Fruit fly (Drosophila melanogaster) whole organism, embryonic: ENCODE data around the gene tipE.

ENCODE experiments used
- BEAF-32 ChIP-seq: fragments of 200-800 bp; sonication (Bioruptor generic); optimal IDR thresholded peaks from 3 replicates; lab custom pipeline; 2017; ENCODE audit warnings: missing biosample characterization, missing genetic modification characterization, mild to moderate bottlenecking, moderate library complexity, missing genetic modification reagents
- CG10267 ChIP-seq: fragments of 200-800 bp; sonication (Bioruptor generic); optimal IDR thresholded peaks from 2 replicates; lab custom pipeline; 2018; ENCODE audit warnings: missing biosample characterization, mild to moderate bottlenecking, missing genetic modification characterization, moderate library complexity
- CG11696 ChIP-seq: fragments of 200-800 bp; sonication (Bioruptor generic); IDR thresholded peaks from 2 replicates; pipeline ENCODE4 v1.3.6; 2022; ENCODE audit warnings: missing biosample characterization, missing genetic modification characterization
- CG12659 ChIP-seq: fragments of 200-800 bp; sonication (Bioruptor generic); optimal IDR thresholded peaks from 3 replicates; lab custom pipeline; 2017; ENCODE audit warnings: mild to moderate bottlenecking, missing biosample characterization, missing genetic modification reagents, missing genetic modification characterization
- CG13775 ChIP-seq: fragments of 200-800 bp; sonication (Bioruptor generic); optimal IDR thresholded peaks from 3 replicates; lab custom pipeline; 2017; ENCODE audit warnings: missing biosample characterization, mild to moderate bottlenecking, missing genetic modification characterization
- CG14860 ChIP-seq: fragments of 200-800 bp; sonication (Bioruptor generic); IDR thresholded peaks from 3 replicates; pipeline ENCODE4 v1.3.6; 2022; ENCODE audit warnings: missing biosample characterization, missing genetic modification characterization; ENCODE audit not compliant: partially characterized antibody
- CG17912 ChIP-seq: fragments of 200-800 bp; sonication (Bioruptor generic); optimal IDR thresholded peaks from 2 replicates; lab custom pipeline; 2018; ENCODE audit warnings: missing biosample characterization, mild to moderate bottlenecking, missing genetic modification characterization
- CG18262 ChIP-seq: fragments of 200-800 bp; optimal IDR thresholded peaks from 3 replicates; lab custom pipeline; 2019; ENCODE audit warnings: missing biosample characterization, mild to moderate bottlenecking, missing genetic modification characterization, moderate library complexity
- CG2116 ChIP-seq: fragments of 200-800 bp; sonication (Bioruptor generic); optimal IDR thresholded peaks from 3 replicates; lab custom pipeline; 2018; ENCODE audit warnings: missing biosample characterization, mild to moderate bottlenecking, missing genetic modification characterization
- CG3065 ChIP-seq: fragments of 200-800 bp; sonication (Bioruptor generic); optimal IDR thresholded peaks from 2 replicates; lab custom pipeline; 2016; ENCODE audit warnings: missing biosample characterization, missing genetic modification characterization
- CG31365 ChIP-seq: fragments of 200-800 bp; sonication (Bioruptor generic); optimal IDR thresholded peaks from 2 replicates; lab custom pipeline; 2018; ENCODE audit warnings: missing biosample characterization, mild to moderate bottlenecking, missing genetic modification characterization
- CG9609 ChIP-seq: fragments of 200-800 bp; sonication (Bioruptor generic); optimal IDR thresholded peaks from 3 replicates; lab custom pipeline; 2016; ENCODE audit warnings: missing biosample characterization, missing genetic modification characterization
- CrebB ChIP-seq: fragments of 200-800 bp; sonication (Bioruptor generic); optimal IDR thresholded peaks from 3 replicates; lab custom pipeline; 2018; ENCODE audit warnings: missing biosample characterization, mild to moderate bottlenecking, missing genetic modification characterization
- Dp ChIP-seq: fragments of 200-800 bp; sonication (Bioruptor generic); optimal IDR thresholded peaks from 2 replicates; lab custom pipeline; 2018; ENCODE audit warnings: missing biosample characterization, mild to moderate bottlenecking, missing genetic modification characterization, moderate library complexity
- Drgx ChIP-seq: fragments of 200-800 bp; sonication (Bioruptor generic); IDR thresholded peaks from 2 replicates; pipeline ENCODE4 v1.3.6; 2022; ENCODE audit warnings: missing biosample characterization, missing genetic modification characterization
- E2f1 ChIP-seq: fragments of 200-800 bp; sonication (Bioruptor generic); IDR thresholded peaks from 2 replicates; pipeline ENCODE4 v1.3.6; 2022; ENCODE audit warnings: missing biosample characterization, missing genetic modification characterization
- Elba2 ChIP-seq: fragments of 200-800 bp; sonication (Bioruptor generic); optimal IDR thresholded peaks from 3 replicates; lab custom pipeline; 2016; ENCODE audit warnings: missing biosample characterization, missing genetic modification characterization
- Ets97D ChIP-seq: fragments of 200-800 bp; sonication (Bioruptor generic); optimal IDR thresholded peaks from 3 replicates; lab custom pipeline; 2016; ENCODE audit warnings: missing biosample characterization, missing genetic modification characterization
- H15 ChIP-seq: fragments of 200-800 bp; sonication (Bioruptor generic); IDR thresholded peaks from 3 replicates; pipeline ENCODE4 v1.3.6; 2022; ENCODE audit warnings: missing biosample characterization, missing genetic modification characterization
- Hmr ChIP-seq: fragments of 200-800 bp; sonication (Bioruptor generic); optimal IDR thresholded peaks from 3 replicates; lab custom pipeline; 2017; ENCODE audit warnings: mild to moderate bottlenecking, missing biosample characterization, missing genetic modification reagents, missing genetic modification characterization
- MBD-R2 ChIP-seq: fragments of 200-800 bp; sonication (Bioruptor generic); IDR thresholded peaks from 2 replicates; pipeline ENCODE4 v1.3.6; 2022; ENCODE audit warnings: missing biosample characterization, missing genetic modification characterization
- MESR4 ChIP-seq: fragments of 200-800 bp; sonication (Bioruptor generic); optimal IDR thresholded peaks from 2 replicates; lab custom pipeline; 2018; ENCODE audit warnings: missing biosample characterization, mild to moderate bottlenecking, missing genetic modification characterization, moderate library complexity
- Mad ChIP-seq: fragments of 200-800 bp; sonication (Bioruptor generic); optimal IDR thresholded peaks from 2 replicates; lab custom pipeline; 2016; ENCODE audit warnings: missing biosample characterization, missing genetic modification characterization
- Ptx1 ChIP-seq: fragments of 200-800 bp; sonication (Bioruptor generic); IDR thresholded peaks from 2 replicates; pipeline ENCODE4 v1.3.6; 2022; ENCODE audit warnings: missing biosample characterization, missing genetic modification characterization
- Ravus ChIP-seq: fragments of 200-800 bp; sonication (Bioruptor generic); IDR thresholded peaks from 2 replicates; pipeline ENCODE4 v1.3.6; 2022; ENCODE audit warnings: missing biosample characterization, missing genetic modification characterization
- Spps ChIP-seq: fragments of 200-800 bp; sonication (Bioruptor generic); optimal IDR thresholded peaks from 2 replicates; lab custom pipeline; 2018; ENCODE audit warnings: missing biosample characterization, mild to moderate bottlenecking, missing genetic modification characterization
- Taf1 ChIP-seq: fragments of 200-800 bp; sonication (Bioruptor generic); IDR thresholded peaks from 2 replicates; pipeline ENCODE4 v1.3.6; 2022; ENCODE audit warnings: missing biosample characterization, missing genetic modification characterization
- YL-1 ChIP-seq: fragments of 200-800 bp; sonication (Bioruptor generic); optimal IDR thresholded peaks from 3 replicates; lab custom pipeline; 2017; ENCODE audit warnings: missing biosample characterization, mild to moderate bottlenecking, missing genetic modification characterization
- az2 ChIP-seq: fragments of 200-800 bp; sonication (Bioruptor generic); optimal IDR thresholded peaks from 3 replicates; lab custom pipeline; 2016; ENCODE audit warnings: missing biosample characterization, missing genetic modification characterization
- bbx ChIP-seq: fragments of 200-800 bp; sonication (Bioruptor generic); IDR thresholded peaks from 2 replicates; pipeline ENCODE4 v1.3.6; 2022; ENCODE audit warnings: missing biosample characterization, missing genetic modification characterization; ENCODE audit not compliant: partially characterized antibody
- btn ChIP-seq: fragments of 200-800 bp; sonication (Bioruptor generic); optimal IDR thresholded peaks from 2 replicates; lab custom pipeline; 2016; ENCODE audit warnings: missing biosample characterization, missing genetic modification characterization
- cad ChIP-seq: fragments of >200 bp; optimal IDR thresholded peaks from 2 replicates; lab custom pipeline; 2017; ENCODE audit warnings: missing biosample characterization, missing genetic modification characterization
- croc ChIP-seq: fragments of 200-800 bp; sonication (Bioruptor generic); conservative IDR thresholded peaks from 3 replicates; pipeline ENCODE4 v1.3.6; 2022; ENCODE audit warnings: missing biosample characterization, missing genetic modification characterization
- en ChIP-seq: fragments of 200-800 bp; sonication (Bioruptor generic); optimal IDR thresholded peaks from 2 replicates; lab custom pipeline; 2016; ENCODE audit warnings: missing biosample characterization, missing genetic modification characterization
- esg ChIP-seq: fragments of 200-800 bp; sonication (Bioruptor generic); conservative IDR thresholded peaks from 2 replicates; pipeline ENCODE4 v1.3.6; 2022; ENCODE audit warnings: missing biosample characterization, missing genetic modification characterization
- fd96Cb ChIP-seq: fragments of 200-800 bp; sonication (Bioruptor generic); optimal IDR thresholded peaks from 2 replicates; lab custom pipeline; 2018; ENCODE audit warnings: missing biosample characterization, mild to moderate bottlenecking, missing genetic modification characterization, moderate library complexity
- gfzf ChIP-seq: fragments of 200-800 bp; sonication (Bioruptor generic); optimal IDR thresholded peaks from 2 replicates; lab custom pipeline; 2016; ENCODE audit warnings: missing biosample characterization, mild to moderate bottlenecking, missing genetic modification characterization, moderate library complexity
- hb ChIP-seq: fragments of 200-800 bp; sonication (Bioruptor generic); IDR thresholded peaks from 3 replicates; pipeline ENCODE4 v1.3.6; 2022; ENCODE audit warnings: missing biosample characterization, missing genetic modification characterization; ENCODE audit not compliant: partially characterized antibody
- hkb ChIP-seq, 2 experiments: fragments of 200-800 bp in 1 of 2; fragments of >200 bp in 1 of 2; sonication (Bioruptor generic) in 1 of 2; IDR thresholded peaks in 1 of 2; optimal IDR thresholded peaks in 1 of 2; 2 replicates each; pipeline versions ENCODE4 v1.3.6 to Lab custom; 2017 to 2022; ENCODE audit warnings: missing biosample characterization in 1 of 2, missing genetic modification characterization in 1 of 2
- nmo ChIP-seq: fragments of 200-800 bp; sonication (Bioruptor generic); optimal IDR thresholded peaks from 2 replicates; lab custom pipeline; 2018; ENCODE audit warnings: missing biosample characterization, mild to moderate bottlenecking, missing genetic modification characterization, moderate library complexity
- onecut ChIP-seq: fragments of 200-800 bp; sonication (Bioruptor generic); IDR thresholded peaks from 2 replicates; pipeline ENCODE4 v1.3.6; 2022; ENCODE audit warnings: missing biosample characterization, missing genetic modification characterization
- phol ChIP-seq: fragments of 200-800 bp; sonication (Bioruptor generic); optimal IDR thresholded peaks from 3 replicates; lab custom pipeline; 2018; ENCODE audit warnings: missing biosample characterization, mild to moderate bottlenecking, missing genetic modification characterization, moderate library complexity
- pum ChIP-seq: fragments of 200-800 bp; sonication (Bioruptor generic); optimal IDR thresholded peaks from 2 replicates; lab custom pipeline; 2016; ENCODE audit warnings: missing biosample characterization, missing genetic modification characterization
- row ChIP-seq: fragments of 200-800 bp; sonication (Bioruptor generic); IDR thresholded peaks from 3 replicates; pipeline ENCODE4 v1.3.6; 2022; ENCODE audit warnings: missing biosample characterization, missing genetic modification characterization
- sisA ChIP-seq: fragments of 200-800 bp; sonication (Bioruptor generic); IDR thresholded peaks from 2 replicates; pipeline ENCODE4 v1.3.6; 2022; ENCODE audit warnings: missing biosample characterization, missing genetic modification characterization
- sna ChIP-seq: fragments of 200-800 bp; sonication (Bioruptor generic); IDR thresholded peaks from 2 replicates; pipeline ENCODE4 v1.3.6; 2022; ENCODE audit warnings: missing biosample characterization, missing genetic modification characterization; ENCODE audit not compliant: partially characterized antibody
- so ChIP-seq: fragments of 200-800 bp; sonication (Bioruptor generic); IDR thresholded peaks from 3 replicates; pipeline ENCODE4 v1.3.6; 2022; ENCODE audit warnings: missing biosample characterization, missing genetic modification characterization
- stwl ChIP-seq: fragments of 200-800 bp; sonication (Bioruptor generic); optimal IDR thresholded peaks from 3 replicates; lab custom pipeline; 2018; ENCODE audit warnings: missing biosample characterization, mild to moderate bottlenecking, missing genetic modification characterization, moderate library complexity
- tgo ChIP-seq: fragments of 200-800 bp; sonication (Bioruptor generic); IDR thresholded peaks from 3 replicates; pipeline ENCODE4 v1.3.6; 2022; ENCODE audit warnings: missing biosample characterization, missing genetic modification characterization
- vfl ChIP-seq: fragments of 200-800 bp; sonication (Bioruptor generic); optimal IDR thresholded peaks from 2 replicates; lab custom pipeline; 2016; ENCODE audit warnings: missing biosample characterization, missing genetic modification characterization

tipE gene

dm6 chr3L:4242428-4242827 lies 54.1 kb downstream of the tipE start, which contains the start of gene pav (continued):
- TF ChIP-seq CG10267 (tag; lab: Kevin White, UChicago): peak; percentile 61
- no peak for TF ChIP-seq pum
- peak; percentile 82 for TF ChIP-seq row (GFP tag; lab: Robert Waterston, UW)
- no peak for TF ChIP-seq CG9609 (GFP tag; lab: Kevin White, UChicago)
- no peak for TF ChIP-seq croc (GFP tag; lab: Robert Waterston, UW)
- TF ChIP-seq onecut (GFP tag; lab: Robert Waterston, UW): peak; percentile 24; the same call in 1 of the 2 replicates
- 0 out of 2 replicates have a peak, but pooled peaks have one; percentile 33 for TF ChIP-seq sisA (GFP tag; lab: Robert Waterston, UW)
- no peak for TF ChIP-seq CG14860 (GFP tag; lab: Robert Waterston, UW)
- peak; percentile 60 for TF ChIP-seq nmo (GFP tag; lab: Kevin White, UChicago)
- TF ChIP-seq Taf1: peak; percentile 39; the same call in 1 of the 2 replicates
- peak; percentile 54 for TF ChIP-seq Drgx (GFP tag; lab: Robert Waterston, UW)
- TF ChIP-seq stwl (tag; lab: Kevin White, UChicago): peak; percentile 39
- peak; percentile 47; the same call in 1 of the 3 replicates for TF ChIP-seq so (GFP tag; lab: Robert Waterston, UW)
- no peak for TF ChIP-seq hkb (optimal IDR thresholded peaks at IDR 0.05; lab: Kevin White, UChicago)
- peak; percentile 65 for TF ChIP-seq hkb (GFP tag; IDR thresholded peaks at IDR 0.05; lab: Robert Waterston, UW)
- TF ChIP-seq esg (GFP tag; lab: Robert Waterston, UW): no peak
- no peak for TF ChIP-seq sna (GFP tag; lab: Robert Waterston, UW)
- peak; percentile 83 for TF ChIP-seq gfzf (GFP tag; lab: Kevin White, UChicago)
- TF ChIP-seq Dp (GFP tag; lab: Kevin White, UChicago): peak; percentile 92
- no peak for TF ChIP-seq hb (GFP tag; lab: Robert Waterston, UW)
- TF ChIP-seq MESR4 (GFP tag; lab: Kevin White, UChicago): peak; percentile 46
- TF ChIP-seq CG18262 (tag; lab: Kevin White, UChicago): no peak
- peak; percentile 42 for TF ChIP-seq Ets97D (GFP tag; lab: Kevin White, UChicago)
- TF ChIP-seq Ptx1 (GFP tag; lab: Robert Waterston, UW): peak; percentile 44; the same call in 1 of the 2 replicates
- TF ChIP-seq vfl: no peak
- no peak for TF ChIP-seq Hmr (GFP tag; lab: Kevin White, UChicago)
- peak; percentile 4 for TF ChIP-seq CG2116 (GFP tag; lab: Kevin White, UChicago)
- TF ChIP-seq CG31365 (tag; lab: Kevin White, UChicago): no peak
- peak; percentile 1 for TF ChIP-seq az2
- TF ChIP-seq E2f1 (GFP tag; lab: Robert Waterston, UW): peak; percentile 37; the same call in 1 of the 2 replicates
- TF ChIP-seq phol (tag; lab: Kevin White, UChicago): peak; percentile 64
- peak; percentile 30; the same call in 1 of the 3 replicates for TF ChIP-seq tgo (GFP tag; lab: Robert Waterston, UW)
- peak; percentile 9 for TF ChIP-seq Elba2 (GFP tag; lab: Kevin White, UChicago)
- peak; percentile 47 for TF ChIP-seq BEAF-32 (GFP tag; lab: Kevin White, UChicago)
- peak; percentile 30 for TF ChIP-seq CG13775 (GFP tag; lab: Kevin White, UChicago)
- TF ChIP-seq MBD-R2: peak; percentile 63; the same call in 1 of the 2 replicates
- no peak for TF ChIP-seq btn (GFP tag; lab: Kevin White, UChicago)
- TF ChIP-seq Mad (GFP tag; lab: Kevin White, UChicago): peak; percentile 4
- TF ChIP-seq en (GFP tag; lab: Kevin White, UChicago): no peak
- no peak for TF ChIP-seq CG12659
- peak; percentile 66 for TF ChIP-seq YL-1 (GFP tag; lab: Kevin White, UChicago)
- no peak for TF ChIP-seq cad
- TF ChIP-seq H15 (GFP tag; lab: Robert Waterston, UW): peak; percentile 32; the same call in 1 of the 3 replicates
- TF ChIP-seq bbx: no peak
- TF ChIP-seq CG17912: no peak
- no peak for TF ChIP-seq Ravus (GFP tag; lab: Robert Waterston, UW)
- no peak for TF ChIP-seq CG3065 (GFP tag; lab: Kevin White, UChicago)
- TF ChIP-seq CrebB (tag; lab: Kevin White, UChicago): peak; percentile 2
- peak; percentile 44 for TF ChIP-seq fd96Cb (tag; lab: Kevin White, UChicago)
- no peak for TF ChIP-seq Spps (tag; lab: Kevin White, UChicago)
- TF ChIP-seq CG11696: peak; percentile 97
